Worm (Caenorhabditis elegans) whole organism, L3 larva: ENCODE results near the gene srx-122.

ENCODE experiments used
- R02D3.7 ChIP-seq: fragments of 150-350 bp; optimal IDR thresholded peaks from 2 replicates; lab custom pipeline; 2014; ENCODE audit warnings: missing biosample characterization, missing genetic modification characterization
- aly-2 ChIP-seq: fragments of 150-350 bp; optimal IDR thresholded peaks from 2 replicates; lab custom pipeline; 2014; ENCODE audit warnings: missing biosample characterization, missing genetic modification characterization
- ceh-16 ChIP-seq: sonication (generic microtip); optimal IDR thresholded peaks from 2 replicates; lab custom pipeline; 2017; ENCODE audit warnings: missing biosample characterization, missing genetic modification characterization
- ceh-28 ChIP-seq: fragments of 150-350 bp; optimal IDR thresholded peaks from 2 replicates; lab custom pipeline; 2014; ENCODE audit warnings: missing biosample characterization, missing genetic modification reagents, missing genetic modification characterization
- ceh-82 ChIP-seq: fragments of 150-350 bp; optimal IDR thresholded peaks from 2 replicates; lab custom pipeline; 2014; ENCODE audit warnings: missing biosample characterization, missing genetic modification characterization
- daf-12 ChIP-seq: fragments of 150-350 bp; optimal IDR thresholded peaks from 2 replicates; lab custom pipeline; 2014; ENCODE audit warnings: missing biosample characterization, missing genetic modification reagents, missing genetic modification characterization
- elt-2 ChIP-seq: sonication (generic microtip); optimal IDR thresholded peaks from 2 replicates; lab custom pipeline; 2016; ENCODE audit warnings: missing genetic modification reagents, mild to moderate bottlenecking, missing genetic modification characterization, missing compliant biosample characterization
- eor-1 ChIP-seq, 2 experiments: fragments of 150-350 bp; optimal IDR thresholded peaks; 2 replicates each; lab custom pipeline; 2014 to 2018; ENCODE audit warnings: missing biosample characterization in 2 of 2, missing genetic modification characterization in 2 of 2
- fkh-2 ChIP-seq: fragments of 150-350 bp; optimal IDR thresholded peaks from 2 replicates; lab custom pipeline; 2014; ENCODE audit warnings: missing biosample characterization, missing genetic modification reagents, missing genetic modification characterization
- fos-1 ChIP-seq: fragments of 150-350 bp; optimal IDR thresholded peaks from 2 replicates; lab custom pipeline; 2014; ENCODE audit warnings: missing biosample characterization, missing genetic modification characterization
- hmg-11 ChIP-seq: sonication (generic microtip); optimal IDR thresholded peaks from 2 replicates; lab custom pipeline; 2016; ENCODE audit warnings: missing genetic modification characterization, missing compliant biosample characterization
- jun-1 ChIP-seq: fragments of 150-350 bp; optimal IDR thresholded peaks from 2 replicates; lab custom pipeline; 2014; ENCODE audit warnings: missing biosample characterization, missing genetic modification reagents, missing genetic modification characterization
- lin-39 ChIP-seq: fragments of 150-350 bp; optimal IDR thresholded peaks from 2 replicates; lab custom pipeline; 2018; ENCODE audit warnings: missing biosample characterization, missing genetic modification reagents, missing genetic modification characterization
- mdl-1 ChIP-seq: fragments of 150-350 bp; optimal IDR thresholded peaks from 2 replicates; lab custom pipeline; 2014; ENCODE audit warnings: missing biosample characterization, missing genetic modification characterization
- mml-1 ChIP-seq: fragments of 150-350 bp; sonication (generic microtip); optimal IDR thresholded peaks from 3 replicates; lab custom pipeline; 2014; ENCODE audit warnings: missing biosample characterization, missing genetic modification characterization
- nfya-1 ChIP-seq: sonication (generic microtip); optimal IDR thresholded peaks from 2 replicates; lab custom pipeline; 2017; ENCODE audit warnings: missing genetic modification characterization, mild to moderate bottlenecking, missing compliant biosample characterization, antibody characterized with exemption, moderate library complexity; ENCODE audit not compliant: insufficient read depth
- nhr-11 ChIP-seq: fragments of 150-350 bp; optimal IDR thresholded peaks from 2 replicates; lab custom pipeline; 2014; ENCODE audit warnings: missing biosample characterization, missing genetic modification characterization
- nhr-12 ChIP-seq: fragments of 150-350 bp; optimal IDR thresholded peaks from 2 replicates; lab custom pipeline; 2014; ENCODE audit warnings: missing biosample characterization, missing genetic modification characterization
- nhr-23 ChIP-seq: fragments of 150-350 bp; optimal IDR thresholded peaks from 2 replicates; lab custom pipeline; 2014; ENCODE audit warnings: missing biosample characterization, missing genetic modification reagents, missing genetic modification characterization
- nhr-237 ChIP-seq: fragments of 150-350 bp; optimal IDR thresholded peaks from 2 replicates; lab custom pipeline; 2014; ENCODE audit warnings: missing biosample characterization, missing genetic modification characterization
- nhr-25 ChIP-seq: sonication (generic microtip); optimal IDR thresholded peaks from 2 replicates; lab custom pipeline; 2017; ENCODE audit warnings: missing biosample characterization, missing genetic modification characterization
- nhr-28 ChIP-seq: fragments of 150-350 bp; optimal IDR thresholded peaks from 2 replicates; lab custom pipeline; 2014; ENCODE audit warnings: missing biosample characterization, missing genetic modification characterization
- nhr-43 ChIP-seq: sonication (generic microtip); optimal IDR thresholded peaks from 2 replicates; lab custom pipeline; 2016; ENCODE audit warnings: mild to moderate bottlenecking, missing genetic modification characterization, missing compliant biosample characterization; ENCODE audit not compliant: poor library complexity, severe bottlenecking
- nhr-76 ChIP-seq: fragments of 150-350 bp; sonication (generic microtip); optimal IDR thresholded peaks from 5 replicates; lab custom pipeline; 2014; ENCODE audit warnings: missing biosample characterization, missing genetic modification characterization
- pha-4 ChIP-seq: fragments of 150-350 bp; optimal IDR thresholded peaks from 2 replicates; lab custom pipeline; 2014; ENCODE audit warnings: missing biosample characterization, missing genetic modification reagents, missing genetic modification characterization
- pqm-1 ChIP-seq: fragments of 150-350 bp; optimal IDR thresholded peaks from 2 replicates; lab custom pipeline; 2017; ENCODE audit warnings: missing biosample characterization, missing genetic modification characterization, inconsistent platforms
- sea-2 ChIP-seq: fragments of 150-350 bp; sonication (generic microtip); optimal IDR thresholded peaks from 4 replicates; lab custom pipeline; 2014; ENCODE audit warnings: missing biosample characterization, missing genetic modification reagents, missing genetic modification characterization
- skn-1 ChIP-seq: fragments of 150-350 bp; optimal IDR thresholded peaks from 2 replicates; lab custom pipeline; 2014; ENCODE audit warnings: missing biosample characterization, missing genetic modification characterization
- snpc-4 ChIP-seq: fragments of 150-350 bp; optimal IDR thresholded peaks from 2 replicates; lab custom pipeline; 2014; ENCODE audit warnings: missing biosample characterization, missing genetic modification characterization
- tbx-2 ChIP-seq: sonication (generic microtip); optimal IDR thresholded peaks from 2 replicates; lab custom pipeline; 2016; ENCODE audit warnings: mild to moderate bottlenecking, missing genetic modification characterization, missing compliant biosample characterization
- unc-39 ChIP-seq: sonication (generic microtip); optimal IDR thresholded peaks from 4 replicates; lab custom pipeline; 2017; ENCODE audit warnings: missing biosample characterization, missing genetic modification characterization
- unc-62 ChIP-seq: fragments of 150-350 bp; sonication (generic microtip); optimal IDR thresholded peaks from 4 replicates; lab custom pipeline; 2014; ENCODE audit warnings: missing biosample characterization, missing genetic modification reagents, missing genetic modification characterization
- zag-1 ChIP-seq: fragments of 150-350 bp; optimal IDR thresholded peaks from 2 replicates; lab custom pipeline; 2014; ENCODE audit warnings: missing biosample characterization, missing genetic modification characterization
- ztf-11 ChIP-seq: fragments of 150-350 bp; optimal IDR thresholded peaks from 2 replicates; lab custom pipeline; 2014; ENCODE audit warnings: missing biosample characterization, missing genetic modification characterization

The srx-122 gene

ce11 chrV:3256051-3256450, 41.6 kb downstream of the srx-122 start, which contains the start of gene srt-63:
Gene srt-63 (minus strand): TSS chrV:3256151.
- TF ChIP-seq ceh-28 (tag; lab: Kevin White, UChicago) (no peak), sea-2 (GFP tag; lab: Kevin White, UChicago) (no peak), unc-39 (tag; lab: Kevin White, UChicago) (no peak), zag-1 (no peak), eor-1 (tag; optimal IDR thresholded peaks at IDR 0.05; lab: Kevin White, UChicago) (no peak), fkh-2 (no peak), daf-12 (no peak), nfya-1 (tag; lab: Kevin White, UChicago) (no peak), pha-4 (tag; lab: Kevin White, UChicago) (no peak), ceh-16 (tag; lab: Kevin White, UChicago) (no peak), tbx-2 (no peak), mml-1 (tag; lab: Kevin White, UChicago) (no peak), hmg-11 (tag; lab: Kevin White, UChicago) (no peak), lin-39 (no peak), nhr-12 (tag; lab: Kevin White, UChicago) (no peak)
- TF ChIP-seq, all 47 proteins: peak for 0

- no peak for TF ChIP-seq skn-1 (tag; lab: Kevin White, UChicago)
- no peak for TF ChIP-seq unc-39 (tag; lab: Kevin White, UChicago)
- TF ChIP-seq aly-2, result no peak
- TF ChIP-seq nhr-25, result no peak
- no peak for TF ChIP-seq nhr-43 (tag; lab: Kevin White, UChicago)
- no peak for TF ChIP-seq fos-1 (tag; lab: Kevin White, UChicago)
- TF ChIP-seq nhr-11 (tag; lab: Kevin White, UChicago), result no peak
- TF ChIP-seq daf-12, result no peak
- TF ChIP-seq jun-1 (tag; lab: Kevin White, UChicago), result no peak
- TF ChIP-seq hmg-11 (tag; lab: Kevin White, UChicago), result no peak
- no peak for TF ChIP-seq pqm-1 (tag; lab: Kevin White, UChicago)
- TF ChIP-seq zag-1, result no peak
- no peak for TF ChIP-seq nhr-23 (tag; lab: Kevin White, UChicago)
- TF ChIP-seq elt-2 (tag; lab: Kevin White, UChicago), result no peak
- no peak for TF ChIP-seq ceh-28 (tag; lab: Kevin White, UChicago)
- no peak for TF ChIP-seq nhr-237
- TF ChIP-seq unc-62 (GFP tag; lab: Kevin White, UChicago), result no peak
- no peak for TF ChIP-seq eor-1 (tag; optimal IDR thresholded peaks at IDR 0.05; lab: Kevin White, UChicago)
- no peak for TF ChIP-seq ceh-16 (tag; lab: Kevin White, UChicago)
These were observed 47.5 kb downstream of the srx-122 start, which contains the start of gene T28A11.13 for ce11 chrV:3250153-3250552. Gene T28A11.13 (minus strand): TSS chrV:3250253.

DNA sequence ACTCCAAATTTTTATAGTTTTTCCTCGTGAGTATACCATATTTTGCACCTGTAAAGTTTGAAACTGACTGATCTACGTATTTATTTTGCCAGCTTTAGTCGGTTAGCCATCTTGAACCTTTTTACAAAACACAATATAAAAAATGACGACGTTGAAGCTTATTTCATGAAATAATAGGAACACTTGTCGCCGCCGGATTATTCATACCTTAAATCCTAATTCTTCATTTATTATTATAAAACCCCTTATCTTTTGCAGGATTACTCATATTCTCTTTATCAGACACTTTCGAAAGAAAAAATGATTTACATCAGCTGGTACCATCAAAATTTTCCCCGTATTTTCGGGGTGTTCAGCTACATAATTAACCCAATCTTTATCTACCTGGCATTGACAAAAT, 50.1 kb downstream of the srx-122 start, which contains the start of gene srj-8:
Gene srj-8, plus strand, starts transcription at position 301 of the 400 bp plus-strand sequence.
- TF ChIP-seq nhr-76, result no peak
- no peak for TF ChIP-seq jun-1 (tag; lab: Kevin White, UChicago)
- no peak for TF ChIP-seq hmg-11 (tag; lab: Kevin White, UChicago)
- TF ChIP-seq lin-39, result no peak
- TF ChIP-seq daf-12, result no peak
- no peak for TF ChIP-seq R02D3.7 (tag; lab: Kevin White, UChicago)
- TF ChIP-seq ceh-82 (tag; lab: Kevin White, UChicago), result no peak
- TF ChIP-seq nhr-23 (tag; lab: Kevin White, UChicago), result no peak
- no peak for TF ChIP-seq pqm-1 (tag; lab: Kevin White, UChicago)
- TF ChIP-seq ceh-28 (tag; lab: Kevin White, UChicago), result no peak
- TF ChIP-seq ztf-11 (tag; lab: Kevin White, UChicago), result no peak
- no peak for TF ChIP-seq mdl-1 (tag; lab: Kevin White, UChicago)
- TF ChIP-seq ceh-16 (tag; lab: Kevin White, UChicago), result no peak
- TF ChIP-seq nhr-237, result no peak
- TF ChIP-seq unc-62 (GFP tag; lab: Kevin White, UChicago), result no peak
- TF ChIP-seq nhr-28 (tag; lab: Kevin White, UChicago), result no peak
- no peak for TF ChIP-seq fos-1 (tag; lab: Kevin White, UChicago)
- no peak for TF ChIP-seq snpc-4
